Fruit fly (Drosophila melanogaster) whole organism, embryonic: ENCODE data around the gene cac.
A peak's percentile ranks its signal among the peaks of the same experiment; 100 is the strongest.

Experiments used
- BEAF-32 ChIP-seq: fragments of 200-800 bp; sonication (Bioruptor generic); optimal IDR thresholded peaks from 3 replicates; lab custom pipeline; 2017; ENCODE audit warnings: missing biosample characterization, missing genetic modification characterization, mild to moderate bottlenecking, moderate library complexity, missing genetic modification reagents
- Bgb ChIP-seq: fragments of 200-800 bp; sonication (Bioruptor generic); IDR thresholded peaks from 2 replicates; pipeline ENCODE4 v1.3.6; 2022; ENCODE audit warnings: missing biosample characterization, missing genetic modification characterization; ENCODE audit not compliant: partially characterized antibody
- Blimp-1 ChIP-seq: fragments of 200-800 bp; sonication (Bioruptor generic); optimal IDR thresholded peaks from 3 replicates; lab custom pipeline; 2018; ENCODE audit warnings: missing biosample characterization, missing genetic modification characterization, mild to moderate bottlenecking, moderate library complexity, missing genetic modification reagents
- CG10366 ChIP-seq: fragments of 200-800 bp; sonication (Bioruptor generic); IDR thresholded peaks from 2 replicates; pipeline ENCODE4 v1.3.6; 2022; ENCODE audit warnings: missing biosample characterization, missing genetic modification characterization
- CG10462 ChIP-seq: fragments of 200-800 bp; sonication (Bioruptor generic); optimal IDR thresholded peaks from 2 replicates; lab custom pipeline; 2016; ENCODE audit warnings: missing biosample characterization, missing genetic modification characterization
- CG10543 ChIP-seq: fragments of 200-800 bp; sonication (Bioruptor generic); optimal IDR thresholded peaks from 3 replicates; lab custom pipeline; 2017; ENCODE audit warnings: missing biosample characterization, mild to moderate bottlenecking, missing genetic modification characterization, moderate library complexity
- CG12659 ChIP-seq: fragments of 200-800 bp; sonication (Bioruptor generic); optimal IDR thresholded peaks from 3 replicates; lab custom pipeline; 2017; ENCODE audit warnings: mild to moderate bottlenecking, missing biosample characterization, missing genetic modification reagents, missing genetic modification characterization
- CG13775 ChIP-seq: fragments of 200-800 bp; sonication (Bioruptor generic); optimal IDR thresholded peaks from 3 replicates; lab custom pipeline; 2017; ENCODE audit warnings: missing biosample characterization, mild to moderate bottlenecking, missing genetic modification characterization
- CG14050 ChIP-seq: fragments of 200-800 bp; sonication (Bioruptor generic); IDR thresholded peaks from 3 replicates; pipeline ENCODE4 v1.3.6; 2022; ENCODE audit warnings: missing biosample characterization, missing genetic modification characterization
- CG14860 ChIP-seq: fragments of 200-800 bp; sonication (Bioruptor generic); IDR thresholded peaks from 3 replicates; pipeline ENCODE4 v1.3.6; 2022; ENCODE audit warnings: missing biosample characterization, missing genetic modification characterization; ENCODE audit not compliant: partially characterized antibody
- CG1529 ChIP-seq: fragments of 200-800 bp; sonication (Bioruptor generic); optimal IDR thresholded peaks from 3 replicates; lab custom pipeline; 2018; ENCODE audit warnings: missing biosample characterization, missing genetic modification characterization
- CG16779 ChIP-seq: fragments of 200-800 bp; sonication (Bioruptor generic); IDR thresholded peaks from 2 replicates; pipeline ENCODE4 v1.3.6; 2022; ENCODE audit warnings: missing biosample characterization, missing genetic modification characterization
- CG16813 ChIP-seq: fragments of 200-800 bp; sonication (Bioruptor generic); IDR thresholded peaks from 3 replicates; pipeline ENCODE4 v1.3.6; 2022; ENCODE audit warnings: missing biosample characterization, missing genetic modification characterization; ENCODE audit not compliant: partially characterized antibody
- CG17568 ChIP-seq: fragments of 200-800 bp; sonication (Bioruptor generic); optimal IDR thresholded peaks from 2 replicates; lab custom pipeline; 2018; ENCODE audit warnings: missing biosample characterization, mild to moderate bottlenecking, missing genetic modification characterization, moderate library complexity
- CG18619 ChIP-seq: fragments of 200-800 bp; sonication (Bioruptor generic); optimal IDR thresholded peaks from 3 replicates; lab custom pipeline; 2017; ENCODE audit warnings: missing biosample characterization, mild to moderate bottlenecking, missing genetic modification characterization
- CG2116 ChIP-seq: fragments of 200-800 bp; sonication (Bioruptor generic); optimal IDR thresholded peaks from 3 replicates; lab custom pipeline; 2018; ENCODE audit warnings: missing biosample characterization, mild to moderate bottlenecking, missing genetic modification characterization
- CG2129 ChIP-seq: fragments of 200-800 bp; sonication (Bioruptor generic); IDR thresholded peaks from 2 replicates; pipeline ENCODE4 v1.3.6; 2022; ENCODE audit warnings: missing biosample characterization, missing genetic modification characterization; ENCODE audit not compliant: partially characterized antibody
- CG30431 ChIP-seq: fragments of 200-800 bp; sonication (Bioruptor generic); optimal IDR thresholded peaks from 2 replicates; lab custom pipeline; 2017; ENCODE audit warnings: missing biosample characterization, missing genetic modification characterization
- CG34224 ChIP-seq: fragments of 200-800 bp; sonication (Bioruptor generic); IDR thresholded peaks from 3 replicates; pipeline ENCODE4 v1.3.6; 2022; ENCODE audit warnings: missing biosample characterization, missing genetic modification characterization; ENCODE audit not compliant: partially characterized antibody
- CG42726 ChIP-seq: fragments of 200-800 bp; sonication (Bioruptor generic); IDR thresholded peaks from 2 replicates; pipeline ENCODE4 v1.3.6; 2022; ENCODE audit warnings: missing biosample characterization, missing genetic modification characterization; ENCODE audit not compliant: partially characterized antibody
- CG4617 ChIP-seq: fragments of 200-800 bp; sonication (Bioruptor generic); optimal IDR thresholded peaks from 3 replicates; lab custom pipeline; 2016; ENCODE audit warnings: missing biosample characterization, missing genetic modification characterization, borderline replicate concordance
- CG5180 ChIP-seq: fragments of 200-800 bp; sonication (Bioruptor generic); optimal IDR thresholded peaks from 3 replicates; lab custom pipeline; 2017; ENCODE audit warnings: missing biosample characterization, missing genetic modification characterization, mild to moderate bottlenecking, moderate library complexity, missing genetic modification reagents
- CG9727 ChIP-seq: fragments of 200-800 bp; sonication (Bioruptor generic); optimal IDR thresholded peaks from 3 replicates; lab custom pipeline; 2017; ENCODE audit warnings: missing biosample characterization, mild to moderate bottlenecking, missing genetic modification characterization
- CG9932 ChIP-seq: fragments of 200-800 bp; sonication (Bioruptor generic); IDR thresholded peaks from 2 replicates; pipeline ENCODE4 v1.3.6; 2022; ENCODE audit warnings: missing biosample characterization, missing genetic modification characterization
- Camta ChIP-seq: fragments of 200-800 bp; sonication (Bioruptor generic); optimal IDR thresholded peaks from 2 replicates; lab custom pipeline; 2016; ENCODE audit warnings: missing biosample characterization, missing genetic modification characterization
- H2.0 ChIP-seq: fragments of 200-800 bp; sonication (Bioruptor generic); IDR thresholded peaks from 2 replicates; pipeline ENCODE4 v1.3.6; 2022; ENCODE audit warnings: missing biosample characterization, missing genetic modification characterization
- HLH4C ChIP-seq: fragments of 200-800 bp; sonication (Bioruptor generic); IDR thresholded peaks from 3 replicates; pipeline ENCODE4 v1.3.6; 2022; ENCODE audit warnings: missing biosample characterization, missing genetic modification characterization; ENCODE audit not compliant: partially characterized antibody
- Hmr ChIP-seq: fragments of 200-800 bp; sonication (Bioruptor generic); optimal IDR thresholded peaks from 3 replicates; lab custom pipeline; 2017; ENCODE audit warnings: mild to moderate bottlenecking, missing biosample characterization, missing genetic modification reagents, missing genetic modification characterization
- Neu2 ChIP-seq: fragments of 200-800 bp; sonication (Bioruptor generic); optimal IDR thresholded peaks from 3 replicates; lab custom pipeline; 2016; ENCODE audit warnings: missing biosample characterization, missing genetic modification characterization, borderline replicate concordance
- Rfx ChIP-seq: fragments of 200-800 bp; sonication (Bioruptor generic); IDR thresholded peaks from 2 replicates; pipeline ENCODE4 v1.3.6; 2022; ENCODE audit warnings: missing biosample characterization, missing genetic modification characterization
- Sin3A ChIP-seq: fragments of >200 bp; optimal IDR thresholded peaks from 2 replicates; lab custom pipeline; 2018
- Stat92E ChIP-seq, 3 experiments: fragments of >200 bp in 2 of 3; fragments of 200-800 bp in 1 of 3; sonication (Bioruptor generic) in 1 of 3; optimal IDR thresholded peaks; 2 replicates each; lab custom pipeline; 2017 to 2019; ENCODE audit warnings: missing biosample characterization in 3 of 3, missing genetic modification characterization in 3 of 3, mild to moderate bottlenecking in 1 of 3, moderate library complexity in 1 of 3
- ab ChIP-seq: fragments of 200-800 bp; sonication (Bioruptor generic); optimal IDR thresholded peaks from 2 replicates; lab custom pipeline; 2016; ENCODE audit warnings: missing biosample characterization, missing genetic modification characterization
- ara ChIP-seq: fragments of 200-800 bp; sonication (Bioruptor generic); IDR thresholded peaks from 2 replicates; pipeline ENCODE4 v1.3.6; 2022; ENCODE audit warnings: missing biosample characterization, missing genetic modification characterization
- bbx ChIP-seq: fragments of 200-800 bp; sonication (Bioruptor generic); IDR thresholded peaks from 2 replicates; pipeline ENCODE4 v1.3.6; 2022; ENCODE audit warnings: missing biosample characterization, missing genetic modification characterization; ENCODE audit not compliant: partially characterized antibody
- crc ChIP-seq: fragments of 200-800 bp; sonication (Bioruptor generic); optimal IDR thresholded peaks from 2 replicates; lab custom pipeline; 2016; ENCODE audit warnings: missing biosample characterization, missing genetic modification characterization
- crp ChIP-seq, 2 experiments: fragments of 200-800 bp; sonication (Bioruptor generic); optimal IDR thresholded peaks; 2 replicates in 1 of 2; 3 replicates in 1 of 2; lab custom pipeline; 2017; ENCODE audit warnings: missing biosample characterization in 2 of 2, missing genetic modification characterization in 2 of 2, mild to moderate bottlenecking in 1 of 2, moderate library complexity in 1 of 2
- ken ChIP-seq: fragments of 200-800 bp; sonication (Bioruptor generic); IDR thresholded peaks from 3 replicates; pipeline ENCODE4 v1.3.6; 2022; ENCODE audit warnings: missing biosample characterization, missing genetic modification characterization
- lab ChIP-seq: fragments of 200-800 bp; sonication (Bioruptor generic); optimal IDR thresholded peaks from 3 replicates; lab custom pipeline; 2017; ENCODE audit warnings: missing biosample characterization, missing genetic modification characterization, mild to moderate bottlenecking, moderate library complexity, missing genetic modification reagents
- onecut ChIP-seq: fragments of 200-800 bp; sonication (Bioruptor generic); IDR thresholded peaks from 2 replicates; pipeline ENCODE4 v1.3.6; 2022; ENCODE audit warnings: missing biosample characterization, missing genetic modification characterization
- peb ChIP-seq: fragments of 200-800 bp; sonication (Bioruptor generic); IDR thresholded peaks from 2 replicates; pipeline ENCODE4 v1.3.6; 2022; ENCODE audit warnings: missing biosample characterization, missing genetic modification characterization
- phol ChIP-seq: fragments of 200-800 bp; sonication (Bioruptor generic); optimal IDR thresholded peaks from 3 replicates; lab custom pipeline; 2018; ENCODE audit warnings: missing biosample characterization, mild to moderate bottlenecking, missing genetic modification characterization, moderate library complexity
- sens ChIP-seq: fragments of 200-800 bp; sonication (Bioruptor generic); peaks from one replicate; lab custom pipeline; 2016; ENCODE audit warnings: missing biosample characterization, missing genetic modification characterization
- sima ChIP-seq: fragments of 200-800 bp; sonication (Bioruptor generic); optimal IDR thresholded peaks from 2 replicates; lab custom pipeline; 2016; ENCODE audit warnings: missing biosample characterization, missing genetic modification characterization
- sob ChIP-seq: fragments of 200-800 bp; sonication (Bioruptor generic); IDR thresholded peaks from 2 replicates; pipeline ENCODE4 v1.3.6; 2022; ENCODE audit warnings: missing biosample characterization, missing genetic modification characterization
- sug ChIP-seq: fragments of 200-800 bp; optimal IDR thresholded peaks from 2 replicates; lab custom pipeline; 2019; ENCODE audit warnings: missing biosample characterization, mild to moderate bottlenecking, missing genetic modification characterization, moderate library complexity
- tna ChIP-seq: fragments of 200-800 bp; sonication (Bioruptor generic); IDR thresholded peaks from 2 replicates; pipeline ENCODE4 v1.3.6; 2022; ENCODE audit warnings: missing biosample characterization, missing genetic modification characterization; ENCODE audit not compliant: partially characterized antibody
- usp ChIP-seq: fragments of >200 bp; optimal IDR thresholded peaks from 2 replicates; lab custom pipeline; 2017; ENCODE audit warnings: missing biosample characterization, missing genetic modification characterization

cac gene

DNA sequence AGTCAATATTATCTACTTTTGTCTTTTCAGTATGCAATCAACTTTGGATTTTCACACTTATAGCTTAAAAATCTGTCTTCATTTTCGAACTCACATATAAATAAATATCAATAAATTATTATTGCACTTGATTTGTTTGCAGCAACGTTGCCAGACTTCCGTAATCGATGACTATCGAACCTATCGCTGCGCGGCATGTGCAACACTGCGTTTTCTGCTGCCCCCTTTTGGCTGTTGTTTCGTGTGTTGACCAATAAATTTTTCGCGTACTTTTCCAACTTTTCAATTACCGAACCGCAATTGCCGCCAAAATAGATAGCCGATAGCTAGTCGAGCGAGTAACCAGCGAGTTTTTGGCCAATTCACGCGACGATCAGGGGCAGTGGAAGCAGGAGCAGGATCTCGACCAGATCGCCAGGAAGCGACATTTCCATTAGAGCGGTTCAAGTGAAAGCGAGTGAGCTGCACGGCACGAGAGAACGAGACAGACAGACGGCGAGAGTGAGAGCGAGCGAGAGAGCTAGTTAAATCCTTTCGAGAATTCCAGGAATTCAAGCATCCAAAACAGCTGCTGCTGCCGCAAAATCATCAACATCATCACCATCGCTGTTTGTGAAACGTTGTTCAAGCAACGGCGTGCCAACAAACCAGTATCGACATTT, 33.7 kb upstream of the cac start, which contains the start of gene Lsm12a (continued):
- TF ChIP-seq tna (GFP tag; lab: Robert Waterston, UW) (peak; percentile 38; the same call in 1 of the 2 replicates), CG5180 (no peak), BEAF-32 (peak; percentile 74), H2.0 (GFP tag; lab: Robert Waterston, UW) (no peak), CG34224 (GFP tag; lab: Robert Waterston, UW) (no peak; the same call in 2 of the 3 replicates), phol (tag; lab: Kevin White, UChicago) (peak; percentile 1), CG2116 (GFP tag; lab: Kevin White, UChicago) (peak; percentile 97), Bgb (peak; percentile 66), CG2129 (peak; percentile 20; the same call in 1 of the 2 replicates), peb (GFP tag; lab: Robert Waterston, UW) (no peak), CG12659 (peak; percentile 23), HLH4C (peak; percentile 31), Camta (GFP tag; lab: Kevin White, UChicago) (no peak), CG30431 (GFP tag; lab: Kevin White, UChicago) (no peak), sob (GFP tag; lab: Robert Waterston, UW) (0 out of 2 replicates have a peak, but pooled peaks have one; percentile 8), CG10543 (GFP tag; lab: Kevin White, UChicago) (no peak), Rfx (no peak), CG13775 (GFP tag; lab: Kevin White, UChicago) (no peak), sens (peak; percentile 44), crc (GFP tag; lab: Kevin White, UChicago) (no peak), ken (GFP tag; lab: Robert Waterston, UW) (0 out of 3 replicates have a peak, but pooled peaks have one; percentile 19), CG14860 (peak; percentile 23; the same call in 2 of the 3 replicates), crp (GFP tag; optimal IDR thresholded peaks at IDR 0.05; lab: Kevin White, UChicago) (no peak), CG17568 (GFP tag; lab: Kevin White, UChicago) (no peak), onecut (GFP tag; lab: Robert Waterston, UW) (no peak), Sin3A (lab: Kevin White, UChicago) (peak; percentile 1), CG10366 (no peak), bbx (peak; percentile 75), Hmr (GFP tag; lab: Kevin White, UChicago) (no peak), Blimp-1 (peak; percentile 46), CG16813 (GFP tag; lab: Robert Waterston, UW) (peak; percentile 71), usp (GFP tag; lab: Kevin White, UChicago) (no peak), Stat92E (GFP tag; optimal IDR thresholded peaks at IDR 0.05; lab: Kevin White, UChicago) (peak in 1 of 3 experiments; percentile 79), lab (GFP tag; lab: Kevin White, UChicago) (no peak), CG42726 (GFP tag; lab: Robert Waterston, UW) (peak; percentile 44; the same call in 1 of the 2 replicates), CG9727 (no peak), Neu2 (GFP tag; lab: Kevin White, UChicago) (no peak), ab (GFP tag; lab: Kevin White, UChicago) (no peak), CG16779 (GFP tag; lab: Robert Waterston, UW) (no peak), CG1529 (GFP tag; lab: Kevin White, UChicago) (no peak), CG4617 (GFP tag; lab: Kevin White, UChicago) (peak; percentile 9), CG14050 (GFP tag; lab: Robert Waterston, UW) (no peak), sug (no peak), CG18619 (GFP tag; lab: Kevin White, UChicago) (no peak), ara (GFP tag; lab: Robert Waterston, UW) (no peak), CG9932 (GFP tag; lab: Robert Waterston, UW) (no peak), sima (GFP tag; lab: Kevin White, UChicago) (no peak), CG10462 (GFP tag; lab: Kevin White, UChicago) (no peak)
